Worm (Caenorhabditis elegans) whole organism, L1 larva: Measurements from ENCODE around the gene K08D8.12.

Experiments used
- ama-1 ChIP-seq: fragments of 150-350 bp; optimal IDR thresholded peaks from 2 replicates; lab custom pipeline; 2014
- ces-1 ChIP-seq: fragments of 150-350 bp; optimal IDR thresholded peaks from 2 replicates; lab custom pipeline; 2014; ENCODE audit warnings: missing biosample characterization, missing genetic modification reagents, missing genetic modification characterization
- efl-1 ChIP-seq, 4 experiments: fragments of 150-350 bp; optimal IDR thresholded peaks in 3 of 4; peaks in 1 of 4; 1 replicate in 1 of 4; 2 replicates in 3 of 4; lab custom pipeline; 2014; ENCODE audit warnings: missing biosample characterization in 2 of 4, missing genetic modification characterization in 2 of 4, missing genetic modification reagents in 2 of 4
- egl-27 ChIP-seq, 2 experiments: fragments of 150-350 bp in 1 of 2; sonication (generic microtip); optimal IDR thresholded peaks; 3 replicates each; lab custom pipeline; 2017 to 2018; ENCODE audit warnings: missing biosample characterization in 2 of 2, missing genetic modification characterization in 2 of 2, missing genetic modification reagents in 2 of 2
- mdl-1 ChIP-seq, 2 experiments: fragments of 150-350 bp; optimal IDR thresholded peaks; 2 replicates each; lab custom pipeline; 2014 to 2017; ENCODE audit warnings: missing biosample characterization in 2 of 2, missing genetic modification characterization in 2 of 2, inconsistent platforms in 1 of 2
- nhr-47 ChIP-seq: sonication (generic microtip); optimal IDR thresholded peaks from 2 replicates; lab custom pipeline; 2016; ENCODE audit warnings: mild to moderate bottlenecking, missing genetic modification characterization, moderate library complexity, missing compliant biosample characterization
- pqm-1 ChIP-seq: sonication (generic microtip); optimal IDR thresholded peaks from 3 replicates; lab custom pipeline; 2017; ENCODE audit warnings: missing biosample characterization, missing genetic modification characterization
- snpc-4 ChIP-seq: fragments of 150-350 bp; optimal IDR thresholded peaks from 2 replicates; lab custom pipeline; 2014; ENCODE audit warnings: missing biosample characterization, missing genetic modification characterization
- tbx-2 ChIP-seq: sonication (generic microtip); optimal IDR thresholded peaks from 2 replicates; lab custom pipeline; 2016; ENCODE audit warnings: missing genetic modification characterization, missing compliant biosample characterization
- ztf-11 ChIP-seq, 2 experiments: sonication (generic microtip); optimal IDR thresholded peaks; 2 replicates each; lab custom pipeline; 2016 to 2017; ENCODE audit warnings: missing genetic modification characterization in 2 of 2, missing biosample characterization in 1 of 2, missing compliant biosample characterization in 1 of 2

- TF ChIP-seq nhr-47 (tag; lab: Kevin White, UChicago) = no peak
- no peak for TF ChIP-seq tbx-2
- TF ChIP-seq ama-1 (lab: Kevin White, UChicago) = no peak
- no peak for TF ChIP-seq mdl-1 (tag; optimal IDR thresholded peaks at IDR 0.05; lab: Kevin White, UChicago)
- TF ChIP-seq ces-1 = no peak
- TF ChIP-seq egl-27 (tag; optimal IDR thresholded peaks at IDR 0.05; lab: Kevin White, UChicago) = no peak
- no peak for TF ChIP-seq pqm-1
- no peak for TF ChIP-seq efl-1 (optimal IDR thresholded peaks at IDR 0.05; lab: Kevin White, UChicago)
- no peak for TF ChIP-seq efl-1 (GFP tag; optimal IDR thresholded peaks at IDR 0.05 in 1 of 2; lab: Kevin White, UChicago)
- no peak for TF ChIP-seq ztf-11 (tag; optimal IDR thresholded peaks at IDR 0.05; lab: Kevin White, UChicago)
- TF ChIP-seq snpc-4 = no peak
These were observed 10.1 kb upstream of the K08D8.12 start, which contains the start of gene ZK896.4 for ce11 chrIV:12883190-12883589.
